Worm (Caenorhabditis elegans): Measurements from ENCODE around the gene sma-3.

Gene sma-3

DNA sequence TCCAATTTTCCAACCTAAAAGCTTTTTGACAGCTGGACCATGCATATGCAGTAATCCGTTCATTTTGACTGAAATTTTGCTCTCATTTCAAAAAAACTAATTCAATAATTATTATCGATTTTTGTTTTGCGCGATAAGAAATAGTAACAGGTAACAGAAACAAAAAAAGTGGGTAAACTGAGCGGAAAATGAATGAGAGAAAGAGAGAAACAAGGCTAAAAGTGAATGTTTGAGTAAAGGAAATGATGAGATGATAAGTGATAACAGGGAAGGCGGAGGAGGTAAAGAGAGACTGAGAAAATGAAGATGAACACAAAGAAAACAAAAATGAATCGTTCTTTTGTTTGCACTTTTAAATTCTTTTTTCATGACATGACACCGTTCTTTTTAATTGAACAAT is at the start of gene sma-3:
Gene sma-3 (minus strand): TSS at position 68 of the 400 bp plus-strand sequence.
- TF ChIP-seq ref-1 (GFP tag; conservative IDR thresholded peaks at IDR 0.05) = no peak
- TF ChIP-seq ztf-23 (GFP tag; IDR thresholded peaks at IDR 0.05) = no peak
- no peak for TF ChIP-seq T22C8.4 (GFP tag; IDR thresholded peaks at IDR 0.05)
- no peak for TF ChIP-seq ztf-29 (GFP tag; IDR thresholded peaks at IDR 0.05)
- TF ChIP-seq med-1 (GFP tag; optimal IDR thresholded peaks at IDR 0.05; ENCODE audit: insufficient read depth) = no peak
- no peak for TF ChIP-seq cog-1 (tag; optimal IDR thresholded peaks at IDR 0.05)
- no peak for TF ChIP-seq klf-2 (GFP tag; conservative IDR thresholded peaks at IDR 0.05)
- TF ChIP-seq tab-1 (GFP tag; IDR thresholded peaks at IDR 0.05) = no peak
- no peak for TF ChIP-seq flt-1 (GFP tag; IDR thresholded peaks at IDR 0.05)

DNA sequence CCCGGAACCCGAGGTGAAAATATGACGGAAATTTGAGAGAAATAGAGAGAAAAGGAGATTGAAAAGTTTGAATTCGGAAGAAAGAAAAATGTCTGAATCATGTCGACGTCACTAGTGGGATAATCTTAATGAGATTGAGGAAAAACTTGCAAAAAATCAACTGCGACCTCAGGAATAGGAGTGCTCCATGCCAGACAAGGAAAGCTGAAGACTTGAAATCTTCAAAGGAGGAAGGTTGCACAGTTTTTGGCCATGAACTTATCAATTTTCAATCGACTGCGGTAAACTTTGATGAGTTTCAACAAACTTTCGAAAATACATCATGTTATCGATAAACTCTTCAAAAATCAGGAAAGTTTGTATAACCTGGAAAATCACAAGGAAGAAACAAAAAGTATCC is 48.6 kb upstream of the sma-3 start, which contains the start of gene pdf-1:
Gene pdf-1 (minus strand): TSS at position 101 of the 400 bp plus-strand sequence.
- TF ChIP-seq med-1 (GFP tag; optimal IDR thresholded peaks at IDR 0.05; ENCODE audit: insufficient read depth) = no peak
- no peak for TF ChIP-seq klf-2 (GFP tag; conservative IDR thresholded peaks at IDR 0.05)
- TF ChIP-seq cog-1 (tag; optimal IDR thresholded peaks at IDR 0.05) = no peak
- TF ChIP-seq ref-1 (GFP tag; conservative IDR thresholded peaks at IDR 0.05) = no peak
- no peak for TF ChIP-seq ztf-29 (GFP tag; IDR thresholded peaks at IDR 0.05)
- no peak for TF ChIP-seq flt-1 (GFP tag; IDR thresholded peaks at IDR 0.05)
- TF ChIP-seq T22C8.4 (GFP tag; IDR thresholded peaks at IDR 0.05) = no peak
- TF ChIP-seq ztf-23 (GFP tag; IDR thresholded peaks at IDR 0.05) = no peak
- TF ChIP-seq tab-1 (GFP tag; IDR thresholded peaks at IDR 0.05) = no peak

DNA sequence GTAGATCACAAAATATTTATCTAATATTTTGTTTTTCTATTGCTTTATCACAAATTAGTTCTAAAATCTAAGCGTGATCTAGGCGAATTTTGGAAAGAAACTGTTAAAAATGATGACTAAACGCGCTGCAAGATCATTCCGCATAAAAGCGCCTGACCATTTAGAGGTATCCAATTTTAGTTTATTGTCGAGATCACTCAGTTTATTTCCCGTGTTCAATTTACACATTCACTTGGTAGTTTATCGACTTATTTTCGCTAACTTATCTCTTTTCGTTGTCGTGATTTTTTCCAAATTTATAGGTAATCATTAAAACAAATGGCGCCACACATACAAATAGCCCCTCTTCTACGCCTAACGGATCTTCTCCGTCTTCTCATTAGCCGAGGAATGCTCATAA is 42.6 kb upstream of the sma-3 start, which contains the start of gene T07E3.2:
Gene T07E3.2 (plus strand): TSS at position 301 of the 400 bp plus-strand sequence.
- TF ChIP-seq cog-1 (tag; optimal IDR thresholded peaks at IDR 0.05) (no peak), med-1 (GFP tag; optimal IDR thresholded peaks at IDR 0.05; ENCODE audit: insufficient read depth) (no peak), klf-2 (GFP tag; conservative IDR thresholded peaks at IDR 0.05) (no peak), ztf-23 (GFP tag; IDR thresholded peaks at IDR 0.05) (no peak), tab-1 (GFP tag; IDR thresholded peaks at IDR 0.05) (no peak)

DNA sequence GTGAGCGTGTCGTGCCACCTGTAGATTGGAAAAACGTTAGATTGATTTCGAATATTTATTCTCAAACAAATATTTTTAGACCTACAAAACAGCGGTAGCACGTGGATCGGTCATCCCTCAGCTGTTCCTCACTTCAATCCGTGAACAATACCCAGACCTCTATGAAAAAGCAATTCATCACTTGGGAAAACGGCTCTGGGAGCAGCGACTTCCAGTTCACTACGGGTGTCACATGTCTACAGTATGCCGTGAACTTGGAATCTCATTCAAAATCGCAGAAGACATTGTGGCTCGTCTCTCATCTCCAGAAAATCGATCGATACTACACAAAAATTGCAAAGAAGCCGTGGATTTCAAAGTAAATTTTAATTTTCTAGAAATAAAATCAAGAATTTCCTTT is 40.7 kb upstream of the sma-3 start:
- no peak for TF ChIP-seq klf-2 (GFP tag; conservative IDR thresholded peaks at IDR 0.05)
- TF ChIP-seq ztf-29 (GFP tag; IDR thresholded peaks at IDR 0.05) = no peak
- TF ChIP-seq flt-1 (GFP tag; IDR thresholded peaks at IDR 0.05) = no peak
- TF ChIP-seq ref-1 (GFP tag; conservative IDR thresholded peaks at IDR 0.05) = no peak
- TF ChIP-seq ztf-23 (GFP tag; IDR thresholded peaks at IDR 0.05) = no peak
- no peak for TF ChIP-seq T22C8.4 (GFP tag; IDR thresholded peaks at IDR 0.05)
- no peak for TF ChIP-seq med-1 (GFP tag; optimal IDR thresholded peaks at IDR 0.05; ENCODE audit: insufficient read depth)
- no peak for TF ChIP-seq cog-1 (tag; optimal IDR thresholded peaks at IDR 0.05)
- TF ChIP-seq tab-1 (GFP tag; IDR thresholded peaks at IDR 0.05) = no peak

DNA sequence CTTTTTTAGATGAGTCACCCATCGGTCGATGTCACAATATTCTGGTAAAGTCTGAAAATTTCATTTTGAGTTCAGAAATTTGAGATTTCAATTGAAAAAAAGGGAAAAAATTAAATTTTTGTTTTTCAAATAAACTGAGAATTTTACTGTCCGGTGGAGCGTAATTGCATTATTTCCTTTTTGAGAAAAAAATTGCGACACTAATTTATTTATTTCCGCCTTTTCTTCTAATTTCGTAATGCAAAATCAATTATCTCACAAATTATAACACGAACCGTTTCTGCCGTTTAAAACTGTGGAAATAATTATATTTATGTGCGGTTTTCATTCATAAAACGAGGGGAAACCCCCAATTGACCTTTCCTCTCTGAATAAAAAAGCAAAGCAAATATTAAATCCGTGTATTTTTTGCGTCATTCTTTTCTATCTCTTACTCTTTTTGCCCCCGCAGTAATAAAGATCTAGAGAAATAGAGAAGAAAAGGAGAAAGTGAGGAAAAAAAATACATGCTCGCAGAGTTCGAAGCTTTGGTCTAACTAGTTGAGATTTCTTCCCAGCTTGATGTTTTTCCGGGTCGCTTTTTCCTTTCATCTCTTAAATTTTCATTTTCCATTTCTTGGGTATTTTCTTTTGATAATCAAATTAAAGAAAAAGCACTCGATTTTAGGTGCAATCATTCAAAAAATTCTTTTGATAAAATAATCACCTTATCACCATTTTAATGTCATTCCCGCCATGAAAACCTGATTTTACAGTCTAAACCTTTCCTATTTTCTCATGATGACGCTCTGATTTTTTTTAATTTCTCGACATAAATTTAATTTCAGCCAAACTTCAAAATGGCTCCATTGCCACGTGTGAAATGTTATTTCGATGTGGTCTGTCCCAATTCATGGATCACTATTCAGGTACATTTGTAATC is 39.5 kb upstream of the sma-3 start, which contains the start of the genes brc-2 and T07E3.3:
Gene brc-2 (minus strand): TSS at position 51 of the 922 bp plus-strand sequence.
Gene T07E3.3 (plus strand): TSS at position 822 of the 922 bp plus-strand sequence.
- TF ChIP-seq ref-1 (GFP tag; conservative IDR thresholded peaks at IDR 0.05) (no peak), ztf-23 (GFP tag; IDR thresholded peaks at IDR 0.05) (no peak), ztf-29 (GFP tag; IDR thresholded peaks at IDR 0.05) (no peak), klf-2 (GFP tag; conservative IDR thresholded peaks at IDR 0.05) (no peak), tab-1 (GFP tag; IDR thresholded peaks at IDR 0.05) (no peak), T22C8.4 (GFP tag; IDR thresholded peaks at IDR 0.05) (no peak), med-1 (GFP tag; optimal IDR thresholded peaks at IDR 0.05; ENCODE audit: insufficient read depth) (no peak), cog-1 (tag; optimal IDR thresholded peaks at IDR 0.05) (no peak), flt-1 (GFP tag; IDR thresholded peaks at IDR 0.05) (no peak)

DNA sequence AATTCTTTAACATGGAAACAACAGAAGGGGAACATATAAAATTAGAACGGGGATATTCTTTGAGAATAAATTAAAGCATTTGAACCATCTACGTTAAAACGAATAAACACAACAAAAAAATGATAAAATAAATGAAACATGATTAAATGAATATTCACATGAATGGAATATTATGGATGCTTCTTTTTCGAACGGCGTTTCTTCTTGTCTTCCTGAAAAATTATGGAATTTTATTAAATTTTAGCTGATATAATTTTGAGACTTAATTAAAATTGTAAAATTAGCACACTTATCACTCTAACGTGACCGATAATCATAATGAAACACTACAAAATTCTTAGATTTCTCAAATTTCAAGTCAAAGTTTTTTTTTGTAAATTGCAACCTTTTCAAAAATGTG is 36.8 kb upstream of the sma-3 start:
- TF ChIP-seq flt-1 (GFP tag; IDR thresholded peaks at IDR 0.05) (no peak), ztf-29 (GFP tag; IDR thresholded peaks at IDR 0.05) (no peak), cog-1 (tag; optimal IDR thresholded peaks at IDR 0.05) (no peak), ztf-23 (GFP tag; IDR thresholded peaks at IDR 0.05) (no peak), T22C8.4 (GFP tag; IDR thresholded peaks at IDR 0.05) (no peak), klf-2 (GFP tag; conservative IDR thresholded peaks at IDR 0.05) (no peak), ref-1 (GFP tag; conservative IDR thresholded peaks at IDR 0.05) (no peak), tab-1 (GFP tag; IDR thresholded peaks at IDR 0.05) (no peak), med-1 (GFP tag; optimal IDR thresholded peaks at IDR 0.05; ENCODE audit: insufficient read depth) (no peak)

DNA sequence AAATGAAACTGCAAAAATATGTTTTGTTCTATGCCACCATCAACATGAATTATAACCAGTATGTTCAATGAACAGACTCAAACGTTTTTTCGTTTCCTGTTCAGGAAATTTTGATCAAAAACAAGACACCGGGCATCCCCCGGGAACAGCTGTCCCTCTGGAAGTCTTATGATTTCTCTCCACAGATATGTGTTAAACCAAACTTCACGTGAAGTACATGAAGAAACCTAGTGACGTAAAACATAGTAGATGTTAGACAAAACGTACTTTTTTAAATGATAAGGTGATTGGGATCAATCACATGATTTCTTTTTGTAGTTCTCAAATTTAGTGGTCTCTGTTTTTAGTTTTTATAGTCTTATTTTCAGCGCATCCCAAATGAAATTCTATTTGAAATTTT is 34.8 kb upstream of the sma-3 start:
- no peak for TF ChIP-seq flt-1 (GFP tag; IDR thresholded peaks at IDR 0.05)
- TF ChIP-seq cog-1 (tag; optimal IDR thresholded peaks at IDR 0.05) = no peak
- TF ChIP-seq klf-2 (GFP tag; conservative IDR thresholded peaks at IDR 0.05) = no peak
- no peak for TF ChIP-seq med-1 (GFP tag; optimal IDR thresholded peaks at IDR 0.05; ENCODE audit: insufficient read depth)
- no peak for TF ChIP-seq ztf-23 (GFP tag; IDR thresholded peaks at IDR 0.05)
- no peak for TF ChIP-seq T22C8.4 (GFP tag; IDR thresholded peaks at IDR 0.05)
- no peak for TF ChIP-seq ref-1 (GFP tag; conservative IDR thresholded peaks at IDR 0.05)
- no peak for TF ChIP-seq tab-1 (GFP tag; IDR thresholded peaks at IDR 0.05)
- TF ChIP-seq ztf-29 (GFP tag; IDR thresholded peaks at IDR 0.05) = no peak

DNA sequence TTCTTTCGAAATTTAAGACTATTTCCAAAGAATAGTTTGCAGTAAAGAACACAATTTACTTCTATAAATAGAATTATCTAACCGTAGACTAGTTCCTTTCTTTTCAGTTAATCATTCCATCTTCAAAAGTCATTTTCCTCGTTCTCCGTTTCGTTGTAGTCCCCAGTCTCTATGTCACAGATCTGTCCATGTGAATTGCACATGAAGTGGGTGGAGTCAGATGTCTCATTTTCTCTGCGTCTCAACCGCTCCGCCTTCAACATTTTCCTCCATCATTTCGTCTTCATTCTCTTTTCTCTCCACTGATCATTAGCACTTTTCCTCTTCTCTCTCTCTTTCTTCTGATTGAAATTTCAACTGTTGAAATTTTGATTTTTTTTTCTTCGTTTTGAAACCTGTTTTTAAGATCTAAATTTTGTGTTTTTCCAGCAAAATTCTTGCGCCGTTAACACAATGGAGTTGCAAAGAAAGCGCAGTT is 33.9 kb upstream of the sma-3 start, which contains the start of gene T07E3.4:
Gene T07E3.4 (plus strand): TSS at position 428 of the 478 bp plus-strand sequence.
- no peak for TF ChIP-seq T22C8.4 (GFP tag; IDR thresholded peaks at IDR 0.05)
- no peak for TF ChIP-seq ref-1 (GFP tag; conservative IDR thresholded peaks at IDR 0.05)
- TF ChIP-seq med-1 (GFP tag; optimal IDR thresholded peaks at IDR 0.05; ENCODE audit: insufficient read depth) = no peak
- no peak for TF ChIP-seq ztf-23 (GFP tag; IDR thresholded peaks at IDR 0.05)
- no peak for TF ChIP-seq klf-2 (GFP tag; conservative IDR thresholded peaks at IDR 0.05)
- TF ChIP-seq flt-1 (GFP tag; IDR thresholded peaks at IDR 0.05) = no peak
- TF ChIP-seq ztf-29 (GFP tag; IDR thresholded peaks at IDR 0.05) = no peak
- TF ChIP-seq tab-1 (GFP tag; IDR thresholded peaks at IDR 0.05) = no peak
- TF ChIP-seq cog-1 (tag; optimal IDR thresholded peaks at IDR 0.05) = no peak

DNA sequence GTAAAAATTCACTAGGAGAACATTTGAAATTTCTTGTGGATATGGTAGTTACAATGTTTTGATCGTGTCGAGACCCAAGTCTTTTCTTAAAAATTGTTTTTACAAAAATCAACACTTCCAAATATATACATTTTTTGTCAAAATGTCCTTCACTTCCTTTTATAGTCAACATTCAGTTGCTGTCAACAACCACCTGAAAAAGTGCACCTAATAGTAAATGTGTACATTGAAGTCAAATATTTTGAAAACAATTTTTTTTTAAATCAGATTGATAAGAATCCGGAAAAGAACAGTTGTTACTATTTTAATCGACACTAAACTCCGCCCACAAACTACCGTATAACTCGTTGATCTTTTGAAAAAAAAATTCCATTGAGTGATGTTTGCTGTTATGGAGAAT is 31.9 kb upstream of the sma-3 start:
- TF ChIP-seq ztf-29 (GFP tag; IDR thresholded peaks at IDR 0.05) (no peak), klf-2 (GFP tag; conservative IDR thresholded peaks at IDR 0.05) (no peak), cog-1 (tag; optimal IDR thresholded peaks at IDR 0.05) (no peak), ref-1 (GFP tag; conservative IDR thresholded peaks at IDR 0.05) (no peak), flt-1 (GFP tag; IDR thresholded peaks at IDR 0.05) (no peak), tab-1 (GFP tag; IDR thresholded peaks at IDR 0.05) (no peak), T22C8.4 (GFP tag; IDR thresholded peaks at IDR 0.05) (no peak), med-1 (GFP tag; optimal IDR thresholded peaks at IDR 0.05; ENCODE audit: insufficient read depth) (no peak), ztf-23 (GFP tag; IDR thresholded peaks at IDR 0.05) (no peak)
